Worm (Caenorhabditis elegans): ENCODE results near the gene C16C8.17.
"Not testable (repeated sequence)": the region's sequence is repeated elsewhere in the genome, so short reads cannot be mapped to it uniquely, and the experiment has no call there.

C16C8.17 gene

DNA sequence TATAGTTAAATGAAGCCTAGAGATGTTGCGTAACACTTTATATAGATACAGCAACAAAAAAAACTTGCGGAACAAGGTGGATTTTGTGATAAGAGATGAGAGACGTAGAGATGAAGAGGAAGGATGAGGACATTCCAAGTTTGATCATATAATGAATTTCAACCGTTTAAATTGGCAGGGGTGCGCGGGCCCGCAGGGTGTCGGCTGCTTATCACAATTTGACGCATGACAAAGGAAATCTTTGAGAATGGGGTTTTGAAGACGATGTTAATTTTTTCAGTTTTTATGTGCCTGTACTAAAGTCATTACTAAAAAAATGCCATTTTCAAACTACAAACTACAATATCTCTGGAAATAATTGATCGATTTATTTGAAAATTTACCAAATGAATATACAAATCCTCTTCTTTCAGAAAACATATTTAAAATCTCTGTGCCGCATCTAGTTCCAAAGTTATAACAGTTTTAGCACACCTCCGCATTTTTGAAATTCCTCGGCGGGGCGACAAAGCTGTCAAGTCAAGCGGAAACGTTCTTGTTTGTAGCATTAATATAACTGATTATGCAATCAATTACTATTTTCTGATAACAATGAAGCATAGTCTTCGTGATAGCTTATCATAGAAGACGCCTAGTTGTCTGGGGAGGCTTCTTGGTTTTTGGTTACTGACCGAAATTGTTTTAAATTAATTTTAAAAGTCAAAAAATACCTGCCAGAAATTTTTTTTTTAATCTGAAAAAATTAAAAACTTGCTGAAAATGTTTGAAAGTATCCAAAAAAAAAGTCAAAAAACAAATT, 586 bp upstream of the C16C8.17 start:
- no peak for TF ChIP-seq unc-62 (GFP tag; optimal IDR thresholded peaks at IDR 0.05)

DNA sequence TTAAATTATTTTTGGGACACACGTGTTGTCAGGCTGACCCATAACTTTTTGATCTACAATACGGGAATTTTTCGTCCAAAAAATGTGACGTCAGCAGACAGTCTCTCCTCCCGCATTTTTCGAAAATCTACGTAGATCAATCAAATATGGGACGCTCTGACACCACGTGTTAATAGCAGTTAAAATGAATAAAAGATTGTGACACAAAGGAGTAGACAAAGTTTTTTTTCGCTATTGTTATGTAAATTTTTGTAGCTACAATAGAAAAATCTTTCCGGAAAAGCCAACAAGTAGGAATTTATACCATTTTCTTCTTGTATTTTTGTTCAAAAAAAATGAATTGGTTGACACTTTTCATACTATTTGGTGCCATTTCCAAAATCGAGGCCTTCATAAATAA, 750 bp downstream of the C16C8.17 start, which contains the start of gene C16C8.27:
Gene C16C8.27 (plus strand): TSS at position 301 of the 400 bp plus-strand sequence.
- no peak for TF ChIP-seq unc-62 (GFP tag; optimal IDR thresholded peaks at IDR 0.05)

DNA sequence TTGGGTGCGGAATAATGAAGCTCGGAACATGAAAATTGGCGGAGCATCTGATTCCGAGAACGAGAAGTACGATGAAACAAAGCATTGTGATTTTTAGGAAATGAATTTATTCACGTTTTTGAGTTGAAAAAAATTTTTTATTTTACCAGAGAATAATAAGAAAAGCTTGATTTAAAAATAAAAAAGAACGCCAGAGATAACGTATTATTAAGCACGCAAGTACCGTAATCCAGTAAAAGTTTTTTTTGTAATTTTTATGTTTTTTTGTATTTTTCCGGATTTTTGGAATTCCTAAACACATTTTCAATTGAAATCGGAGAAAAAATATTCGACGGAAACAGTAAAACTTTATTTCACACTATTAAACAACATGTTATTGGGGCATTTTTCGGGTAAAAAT, 2.5 kb downstream of the C16C8.17 start, which contains the start of gene C16C8.22:
Gene C16C8.22 (minus strand): TSS at position 101 of the 400 bp plus-strand sequence.
- TF ChIP-seq unc-62 (GFP tag; optimal IDR thresholded peaks at IDR 0.05) = no peak

DNA sequence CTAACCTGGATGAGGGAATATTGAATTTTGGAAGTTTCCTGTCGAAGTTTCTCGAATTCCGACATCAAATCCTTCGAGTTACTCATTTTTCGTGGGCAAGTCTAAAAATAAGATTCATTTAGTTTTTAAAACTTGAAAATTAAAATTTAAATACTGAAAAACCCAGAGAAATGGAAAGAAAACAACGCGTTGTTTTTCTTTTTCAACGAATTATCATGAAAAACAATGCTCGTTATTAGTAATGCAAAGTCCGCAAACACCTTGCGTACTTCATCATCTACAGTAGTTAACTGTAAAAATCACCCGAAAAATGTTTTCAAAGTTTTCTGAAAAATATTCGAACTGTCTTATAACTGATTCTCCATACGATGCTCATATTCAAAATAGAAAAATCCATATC, 3.7 kb downstream of the C16C8.17 start, which contains the start of gene C16C8.4:
Gene C16C8.4 (minus strand): TSS at position 101 of the 400 bp plus-strand sequence.
- no peak for TF ChIP-seq unc-62 (GFP tag; optimal IDR thresholded peaks at IDR 0.05)

DNA sequence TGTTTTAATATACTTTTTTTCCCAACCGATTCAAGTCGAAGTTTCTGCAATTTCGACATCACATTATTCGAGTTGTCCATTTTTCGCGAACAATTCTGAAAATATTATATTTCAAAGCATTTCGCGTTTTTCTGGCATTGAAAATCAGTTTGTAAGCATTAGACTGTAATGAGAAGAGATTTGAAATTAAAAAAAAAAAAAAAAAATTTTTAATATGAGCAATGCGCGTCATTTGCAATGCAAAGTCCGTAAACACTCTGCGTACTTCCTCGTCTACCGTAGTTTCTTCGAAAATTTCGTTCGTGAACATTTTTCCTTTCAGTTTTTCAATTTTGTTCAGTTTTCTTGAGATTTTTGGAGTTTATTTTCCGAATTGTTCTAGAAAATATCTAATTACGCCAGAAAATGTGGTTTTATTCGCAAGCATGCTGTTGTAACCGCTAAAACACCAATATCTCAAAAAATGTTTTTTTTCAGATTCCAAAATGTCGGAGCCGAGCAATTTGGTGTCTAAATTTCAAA, 4.7 kb downstream of the C16C8.17 start, which contains the start of the genes C16C8.5 and C16C8.16:
Gene C16C8.5 (minus strand): TSS at position 101 of the 522 bp plus-strand sequence.
Gene C16C8.16 (plus strand): TSS at position 472 of the 522 bp plus-strand sequence.
- no peak for TF ChIP-seq unc-62 (GFP tag; optimal IDR thresholded peaks at IDR 0.05)

DNA sequence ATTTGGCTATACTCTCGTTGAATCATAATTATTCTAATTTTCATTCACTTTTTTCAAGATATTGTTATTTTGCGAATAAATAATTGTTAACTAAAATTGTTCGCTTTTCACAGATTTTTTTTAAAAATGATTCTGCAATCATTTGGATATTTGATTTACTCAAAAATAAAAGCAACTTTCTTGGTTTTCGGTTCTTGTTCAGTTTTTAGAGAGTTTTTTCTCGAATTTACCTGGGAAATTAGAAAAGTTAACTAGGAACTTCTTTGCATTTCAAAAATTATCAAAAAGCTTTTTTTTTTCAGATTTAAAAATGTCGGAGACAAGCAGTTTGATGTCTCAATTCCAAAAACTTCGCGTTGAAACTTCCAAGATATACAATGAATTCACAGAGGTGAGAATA, 6.0 kb downstream of the C16C8.17 start, which contains the start of the genes C16C8.20 and gldi-6:
Gene C16C8.20 (plus strand): TSS at position 301 of the 400 bp plus-strand sequence.
Gene gldi-6 (plus strand): TSS at position 301 of the 400 bp plus-strand sequence.
- no peak for TF ChIP-seq unc-62 (GFP tag; optimal IDR thresholded peaks at IDR 0.05)

DNA sequence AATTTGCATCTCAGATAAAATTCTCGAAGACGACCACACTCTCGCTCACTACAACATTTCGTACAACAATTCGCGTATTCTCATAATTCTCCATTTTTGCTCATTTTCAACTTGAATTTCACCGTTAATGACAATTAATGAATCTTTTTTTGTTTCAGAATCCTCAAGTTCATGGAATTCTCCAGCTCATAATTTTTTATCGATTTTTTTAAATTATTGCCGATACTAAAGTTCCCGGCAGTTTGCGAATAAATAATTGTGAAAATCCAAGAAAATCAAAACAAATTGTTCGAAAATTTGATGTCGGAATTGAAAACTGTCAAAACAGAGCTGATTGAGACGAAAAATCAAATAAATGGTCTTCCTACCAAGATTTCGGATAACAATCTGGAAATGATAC, 7.3 kb downstream of the C16C8.17 start, which contains the start of gene C16C8.21:
Gene C16C8.21 (plus strand): TSS at position 301 of the 400 bp plus-strand sequence.
- no peak for TF ChIP-seq unc-62 (GFP tag; optimal IDR thresholded peaks at IDR 0.05)

DNA sequence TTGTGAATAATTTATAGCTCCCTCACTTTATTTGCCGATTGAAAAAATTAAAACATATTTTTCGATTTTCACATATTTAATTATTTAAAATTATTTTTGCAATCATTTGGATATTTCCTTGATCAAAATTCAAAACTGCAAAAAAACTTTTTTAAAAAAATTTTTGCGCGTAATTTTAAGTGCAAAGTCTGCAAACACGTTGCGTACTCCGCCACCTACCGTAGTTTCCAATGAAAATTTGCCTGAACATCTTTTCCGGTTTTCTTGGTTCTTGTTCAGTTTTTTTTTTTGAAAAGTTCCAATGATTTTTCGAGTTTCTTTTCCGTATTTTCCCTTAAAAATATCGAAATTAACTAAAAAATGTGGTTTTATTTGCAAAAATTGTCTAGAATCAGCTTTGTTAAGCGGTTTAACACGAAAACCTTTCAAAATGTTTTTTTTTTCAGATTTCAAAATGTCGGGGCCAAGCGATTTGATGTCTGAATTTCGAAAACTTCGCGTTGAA, 8.2 kb downstream of the C16C8.17 start, which contains the start of gene C16C8.25:
Gene C16C8.25 (plus strand): TSS at position 455 of the 505 bp plus-strand sequence.
- TF ChIP-seq unc-62 (GFP tag; optimal IDR thresholded peaks at IDR 0.05) = no peak

DNA sequence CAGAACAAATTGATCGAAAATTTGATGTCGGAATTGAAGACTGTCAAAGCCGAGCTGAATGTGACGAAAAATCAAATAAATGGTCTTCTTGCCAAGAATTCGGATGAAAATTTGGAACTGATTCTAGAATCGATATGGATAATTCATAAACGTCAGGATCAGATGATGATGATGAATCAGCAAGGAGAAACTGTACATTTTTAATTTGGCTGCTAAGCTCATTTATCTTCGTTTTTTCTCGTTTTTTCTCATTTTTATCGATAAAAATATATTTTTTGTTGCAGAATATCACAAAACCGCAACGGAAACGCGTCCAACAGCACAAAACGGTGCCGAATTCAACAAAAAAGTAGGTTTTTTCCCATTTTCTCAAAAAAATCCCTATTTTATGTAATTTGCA, 8.9 kb downstream of the C16C8.17 start, which contains the start of gene C16C8.14:
Gene C16C8.14 (plus strand): TSS at position 301 of the 400 bp plus-strand sequence.
- not testable (repeated sequence) for TF ChIP-seq unc-62 (GFP tag; optimal IDR thresholded peaks at IDR 0.05)

DNA sequence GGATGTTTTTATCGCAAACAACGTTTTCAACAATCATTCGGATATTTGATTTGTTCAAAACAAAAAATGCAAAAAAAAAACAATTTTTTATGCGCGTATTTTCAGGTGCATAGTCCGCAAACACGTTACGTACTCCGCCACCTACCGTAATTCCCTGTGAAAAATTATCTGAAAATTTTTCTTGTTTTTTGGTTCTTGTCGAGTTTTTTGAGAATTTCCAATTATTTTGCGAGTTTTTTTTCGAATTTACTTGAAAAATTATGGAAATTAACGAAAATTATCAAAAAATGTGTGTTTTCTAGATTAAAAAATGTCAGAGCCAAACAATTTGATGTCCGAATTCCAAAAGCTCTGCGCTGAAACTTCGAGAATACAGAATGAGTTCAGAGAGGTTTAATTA, 11.8 kb downstream of the C16C8.17 start, which contains the start of gene C16C8.12:
Gene C16C8.12 (plus strand): TSS at position 301 of the 400 bp plus-strand sequence.
- no peak for TF ChIP-seq unc-62 (GFP tag; optimal IDR thresholded peaks at IDR 0.05)

DNA sequence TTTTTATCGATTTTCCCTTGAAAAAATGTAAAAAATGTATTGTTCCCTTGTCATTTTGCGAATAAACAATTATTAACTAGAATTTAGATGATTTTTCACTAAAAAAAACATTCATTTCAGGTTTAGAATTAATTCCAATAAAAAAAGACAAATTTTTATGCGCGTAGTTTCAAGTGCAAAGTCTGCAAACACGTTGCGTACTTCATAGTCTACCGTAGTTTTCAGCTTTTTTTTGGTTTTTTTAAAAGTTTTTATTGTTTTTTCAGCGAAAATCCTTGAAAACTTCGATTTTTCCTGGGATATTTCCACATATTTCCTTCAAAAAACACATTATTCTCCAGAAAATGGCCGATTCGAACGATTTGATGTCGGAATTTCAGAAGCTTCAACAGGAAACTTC, 12.9 kb downstream of the C16C8.17 start, which contains the start of gene C16C8.11:
Gene C16C8.11 (plus strand): TSS at position 188 of the 400 bp plus-strand sequence.
- no peak for TF ChIP-seq unc-62 (GFP tag; optimal IDR thresholded peaks at IDR 0.05)

DNA sequence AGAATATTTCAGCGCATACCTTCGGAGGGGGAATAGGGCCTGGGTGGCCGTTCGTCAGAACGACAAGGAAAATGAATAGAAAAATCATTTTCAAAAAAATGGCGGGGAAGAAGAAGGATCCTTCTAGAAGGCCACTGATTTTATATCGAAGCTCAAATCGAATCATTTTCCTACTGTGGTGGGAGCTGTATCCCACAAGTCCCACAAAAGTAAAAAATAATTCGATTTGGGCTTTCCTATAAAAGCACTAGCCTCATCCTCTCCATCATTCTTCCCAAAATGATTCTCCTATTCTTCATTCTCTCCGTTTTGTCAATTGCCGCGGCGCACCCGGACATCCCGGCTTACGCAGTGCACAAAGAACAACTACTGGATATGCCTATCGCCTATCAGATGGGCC, 17.6 kb downstream of the C16C8.17 start, which contains the start of the genes C16C8.26 and C16C8.19:
Gene C16C8.26 (minus strand): TSS at position 101 of the 400 bp plus-strand sequence.
Gene C16C8.19 (plus strand): TSS at position 279 of the 400 bp plus-strand sequence.
- no peak for TF ChIP-seq unc-62 (GFP tag; optimal IDR thresholded peaks at IDR 0.05)

DNA sequence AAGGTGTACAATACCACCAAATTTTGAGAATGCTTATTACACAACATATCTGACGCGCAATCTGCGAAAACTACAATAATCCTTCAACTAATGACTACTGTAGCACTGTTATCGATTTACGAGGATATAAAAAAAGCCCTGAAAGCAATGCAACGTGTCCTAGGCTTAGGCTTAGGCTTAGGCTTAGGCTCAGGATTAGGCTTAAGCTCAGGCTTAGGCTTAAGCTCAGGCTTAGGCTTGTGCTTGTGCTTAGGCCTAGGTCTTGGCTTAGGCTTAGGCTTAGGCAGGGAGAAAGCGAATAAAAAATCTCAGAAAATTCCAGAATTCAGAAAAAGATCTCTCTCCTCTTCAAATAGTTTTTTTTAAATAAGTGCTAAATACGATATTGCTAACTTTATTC, 18.6 kb downstream of the C16C8.17 start:
- no peak for TF ChIP-seq unc-62 (GFP tag; optimal IDR thresholded peaks at IDR 0.05)

DNA sequence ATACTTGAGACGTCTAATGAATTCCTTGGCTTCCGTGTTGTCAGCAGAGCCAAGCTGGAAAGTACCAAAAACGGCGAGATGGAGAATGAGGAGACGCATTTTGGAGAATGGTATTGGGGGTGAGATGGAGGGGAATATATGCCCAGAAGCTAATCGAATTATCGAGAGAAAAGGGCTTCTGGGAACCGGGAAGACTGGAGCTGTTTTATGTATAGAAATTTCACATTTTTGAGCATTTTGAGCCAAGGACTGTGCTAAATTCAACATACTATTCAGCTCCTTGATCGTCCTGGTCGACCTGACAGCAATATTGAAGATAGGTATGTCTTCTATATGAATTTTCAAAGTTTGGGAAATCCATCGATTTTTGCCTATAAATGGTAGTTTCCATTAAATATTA, 19.4 kb downstream of the C16C8.17 start, which contains the start of gene C16C8.7:
Gene C16C8.7 (minus strand): TSS at position 101 of the 400 bp plus-strand sequence.
- no peak for TF ChIP-seq unc-62 (GFP tag; optimal IDR thresholded peaks at IDR 0.05)

DNA sequence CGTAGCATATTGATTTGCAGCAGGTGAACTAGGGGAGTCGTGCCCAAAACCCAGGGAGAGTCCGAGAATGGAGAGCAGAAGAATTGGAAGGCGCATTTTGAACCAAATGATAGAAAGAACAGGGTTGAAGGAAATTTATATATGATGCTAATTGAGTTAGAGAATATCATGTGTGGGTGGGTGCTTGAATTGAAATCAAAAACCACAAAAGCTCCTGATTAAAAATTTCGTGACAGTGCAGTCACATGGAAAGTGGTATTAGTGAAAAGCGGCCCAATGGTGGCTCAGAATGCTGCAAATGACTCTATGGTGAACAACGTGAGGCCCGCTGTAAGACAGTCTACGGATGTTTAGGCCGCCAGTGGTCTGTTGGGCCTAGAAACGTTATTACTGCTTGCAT, 21.0 kb downstream of the C16C8.17 start, which contains the start of gene C16C8.8:
Gene C16C8.8 (minus strand): TSS at position 101 of the 400 bp plus-strand sequence.
- TF ChIP-seq unc-62 (GFP tag; optimal IDR thresholded peaks at IDR 0.05) = no peak
